Worm (Caenorhabditis elegans): ENCODE measurements around the gene pll-1.

Gene pll-1

DNA sequence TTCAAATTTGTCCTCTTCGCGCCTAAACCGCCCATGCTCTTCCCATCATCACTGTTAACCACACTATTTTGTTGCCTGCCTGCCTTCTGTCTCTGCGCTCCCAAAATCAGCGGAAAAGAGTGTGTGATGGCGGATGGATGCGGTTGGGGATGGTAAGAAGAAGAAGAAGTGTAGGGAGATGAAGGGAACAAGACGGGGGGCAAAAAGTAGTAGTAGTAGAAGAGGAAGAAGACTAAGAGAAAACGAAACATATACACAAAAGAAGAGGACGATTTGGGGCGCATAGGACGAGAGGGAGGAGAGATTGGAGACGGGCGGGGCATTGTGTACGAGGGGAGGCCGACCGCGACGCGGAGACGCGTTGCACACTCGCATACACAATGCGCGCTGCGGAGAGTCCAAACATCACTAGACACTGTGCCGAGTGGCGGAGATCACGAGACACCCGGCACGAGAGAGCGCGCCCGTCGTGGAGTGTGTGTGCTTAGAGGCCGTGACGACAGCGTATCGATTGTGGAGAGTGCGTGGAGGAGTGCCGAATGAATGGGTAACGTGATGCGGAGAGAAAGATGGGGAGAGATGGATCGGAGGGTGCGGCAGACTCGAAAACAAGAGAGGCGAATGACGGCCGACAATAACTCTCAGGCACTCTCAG is 16.1 kb upstream of the pll-1 start (continued):
- TF ChIP-seq unc-55 (GFP tag; optimal IDR thresholded peaks at IDR 0.05) (peak; percentile 27), ceh-6 (GFP tag; optimal IDR thresholded peaks at IDR 0.05) (peak; percentile 28), lin-11 (tag; optimal IDR thresholded peaks at IDR 0.05) (no peak), odd-2 (tag; optimal IDR thresholded peaks at IDR 0.05) (no peak), sox-4 (tag; optimal IDR thresholded peaks at IDR 0.05) (no peak), npax-4 (tag; optimal IDR thresholded peaks at IDR 0.05) (no peak), rnt-1 (tag; optimal IDR thresholded peaks at IDR 0.05) (peak; percentile 45), ceh-22 (tag; optimal IDR thresholded peaks at IDR 0.05) (no peak), ceh-24 (tag; optimal IDR thresholded peaks at IDR 0.05) (no peak), pax-1 (tag; optimal IDR thresholded peaks at IDR 0.05) (peak; percentile 83), ceh-45 (GFP tag; IDR thresholded peaks at IDR 0.05) (no peak), eyg-1 (tag; optimal IDR thresholded peaks at IDR 0.05) (peak; percentile 36), ceh-30 (tag; optimal IDR thresholded peaks at IDR 0.05) (peak; percentile 46), ahr-1 (tag; optimal IDR thresholded peaks at IDR 0.05) (no peak), tbx-7 (tag; optimal IDR thresholded peaks at IDR 0.05) (no peak), nhr-232 (tag; optimal IDR thresholded peaks at IDR 0.05) (no peak), T23F11.4 (GFP tag; optimal IDR thresholded peaks at IDR 0.05) (peak; percentile 21), fkh-6 (tag; optimal IDR thresholded peaks at IDR 0.05) (no peak), fax-1 (tag; optimal IDR thresholded peaks at IDR 0.05) (peak; percentile 3), ztf-16 (tag; optimal IDR thresholded peaks at IDR 0.05) (no peak), sox-2 (GFP tag; IDR thresholded peaks at IDR 0.05) (peak; percentile 34; the same call in 1 of the 2 replicates), ceh-48 (tag; optimal IDR thresholded peaks at IDR 0.05) (peak; percentile 90), ttx-3 (tag; optimal IDR thresholded peaks at IDR 0.05) (no peak), fkh-10 (GFP tag; optimal IDR thresholded peaks at IDR 0.05) (no peak), lim-6 (tag; optimal IDR thresholded peaks at IDR 0.05) (no peak), elt-2 (tag; optimal IDR thresholded peaks at IDR 0.05) (no peak), pha-2 (tag; optimal IDR thresholded peaks at IDR 0.05) (no peak), sdc-2 (tag; optimal IDR thresholded peaks at IDR 0.05) (peak; percentile 50), ref-2 (tag; optimal IDR thresholded peaks at IDR 0.05) (peak; percentile 81)

DNA sequence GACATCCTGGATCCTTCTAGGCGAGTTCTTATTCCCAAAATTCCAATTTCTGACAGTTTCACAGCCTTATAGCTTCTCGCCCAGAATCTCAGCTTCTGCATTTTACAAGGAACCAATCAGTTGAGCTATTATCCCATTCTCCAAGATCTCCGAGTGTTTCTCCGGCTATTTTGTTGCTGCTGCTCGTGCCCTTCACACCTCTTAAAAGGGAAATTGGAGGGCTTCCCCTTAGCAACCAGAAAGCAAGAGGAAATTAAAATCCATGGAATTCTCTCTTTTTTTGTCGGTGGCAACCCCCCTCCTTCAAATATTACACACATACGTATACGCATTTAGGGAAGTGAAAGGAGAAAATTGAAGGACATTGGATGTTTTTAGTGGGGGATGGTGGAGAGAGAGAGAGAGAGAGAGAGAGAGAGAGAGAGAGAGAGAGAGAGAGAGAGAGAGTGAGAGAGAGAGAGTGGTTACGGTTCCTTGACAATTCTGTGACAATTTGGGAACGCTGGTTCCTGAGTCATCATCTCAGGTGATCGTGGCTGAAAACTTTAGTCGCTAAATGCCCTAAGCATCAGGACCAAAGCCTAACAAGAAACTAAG is 13.8 kb upstream of the pll-1 start:
- TF ChIP-seq K02D7.2 (tag; optimal IDR thresholded peaks at IDR 0.05) (no peak), sdc-2 (tag; optimal IDR thresholded peaks at IDR 0.05) (no peak), nfya-1 (tag; optimal IDR thresholded peaks at IDR 0.05) (peak; percentile 25)

DNA sequence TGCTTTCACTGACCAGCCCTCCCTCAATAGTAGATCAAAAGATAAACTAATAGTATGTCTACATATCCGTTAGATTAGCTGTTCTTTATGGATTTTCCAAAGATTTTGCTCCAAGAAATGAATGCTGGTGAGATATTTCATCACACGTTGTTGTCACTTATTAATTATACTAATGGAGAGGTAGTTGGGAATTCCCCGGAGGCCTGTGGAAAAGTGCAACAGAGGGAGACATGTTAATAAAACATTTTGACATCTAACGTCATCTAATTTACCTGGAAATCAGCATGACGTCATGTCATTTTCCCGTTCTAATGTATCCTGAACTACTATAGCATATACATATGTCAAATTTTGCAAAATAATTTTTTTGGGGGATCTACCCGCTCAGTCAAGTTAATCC is 12.8 kb upstream of the pll-1 start:
- TF ChIP-seq ama-1 (optimal IDR thresholded peaks at IDR 0.05) (no peak), eyg-1 (tag; optimal IDR thresholded peaks at IDR 0.05) (no peak), rnt-1 (tag; optimal IDR thresholded peaks at IDR 0.05) (no peak), syd-9 (tag; optimal IDR thresholded peaks at IDR 0.05) (no peak), pha-4 (tag; optimal IDR thresholded peaks at IDR 0.05) (no peak), ztf-16 (tag; optimal IDR thresholded peaks at IDR 0.05) (no peak)

DNA sequence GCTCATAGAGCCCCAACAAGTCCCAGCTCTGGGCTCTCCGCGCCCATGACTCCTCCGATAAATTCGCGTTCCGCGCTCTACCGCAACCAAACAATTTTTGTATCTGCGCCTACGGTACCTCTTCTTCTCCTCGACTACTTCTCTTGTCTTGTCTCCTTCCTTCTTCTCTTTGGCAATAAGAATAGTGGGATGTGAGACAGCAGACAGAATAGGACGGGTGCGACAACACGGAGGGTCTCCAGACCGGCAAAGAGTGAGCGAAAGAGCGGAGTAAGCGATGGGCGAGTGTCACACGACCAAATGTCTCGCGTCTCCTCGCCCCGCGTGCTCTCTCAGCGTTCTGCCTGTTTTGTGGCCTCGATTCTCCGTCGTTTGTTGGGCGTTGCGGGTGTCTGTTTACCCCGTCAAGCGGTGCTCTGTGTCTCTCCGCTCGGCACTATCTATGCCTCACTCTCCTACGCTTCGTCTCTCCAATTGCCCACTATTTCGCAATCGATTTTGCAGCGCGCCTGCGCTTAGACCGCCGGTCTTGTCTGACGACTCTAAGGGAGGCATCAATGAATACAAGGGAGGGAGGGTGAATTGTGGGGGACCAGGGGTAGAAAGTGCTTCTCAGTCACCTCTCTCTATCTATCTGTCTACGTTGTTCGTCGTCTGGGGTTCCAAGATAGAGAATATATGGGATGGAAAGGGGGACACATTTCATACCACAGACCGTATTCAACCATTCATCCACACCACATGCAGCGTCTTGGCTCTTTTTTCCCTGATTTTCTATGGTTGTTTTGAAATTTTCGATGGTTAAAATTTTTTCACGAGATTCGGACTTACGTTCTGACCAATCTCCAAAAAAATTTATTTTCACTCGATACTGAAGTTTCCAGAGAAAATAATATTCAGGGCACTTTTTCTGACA is 10.9 kb upstream of the pll-1 start, which contains the start of gene gei-4:
Gene gei-4 (minus strand): TSS at position 256 of the 916 bp plus-strand sequence.
- TF ChIP-seq sox-4 (tag; optimal IDR thresholded peaks at IDR 0.05) (peak; percentile 7), sdc-2 (tag; optimal IDR thresholded peaks at IDR 0.05) (peak; percentile 53), ref-2 (tag; optimal IDR thresholded peaks at IDR 0.05) (peak; percentile 78), hlh-30 (tag; optimal IDR thresholded peaks at IDR 0.05; ENCODE audit: insufficient read depth) (peak; percentile 96), dve-1 (tag; optimal IDR thresholded peaks at IDR 0.05) (peak; percentile 2), ceh-30 (tag; optimal IDR thresholded peaks at IDR 0.05) (peak; percentile 31), K09A11.1 (tag; optimal IDR thresholded peaks at IDR 0.05; ENCODE audit: insufficient read depth) (peak; percentile 5), ceh-31 (tag; optimal IDR thresholded peaks at IDR 0.05) (peak; percentile 93), lin-11 (tag; optimal IDR thresholded peaks at IDR 0.05) (no peak), ceh-2 (tag; optimal IDR thresholded peaks at IDR 0.05) (peak; percentile 41), C08G9.2 (tag; optimal IDR thresholded peaks at IDR 0.05) (peak; percentile 45), sox-2 (GFP tag; IDR thresholded peaks at IDR 0.05) (peak; percentile 19; the same call in 1 of the 2 replicates), unc-55 (GFP tag; optimal IDR thresholded peaks at IDR 0.05) (peak; percentile 95), K02D7.2 (tag; optimal IDR thresholded peaks at IDR 0.05) (no peak), nfya-1 (tag; optimal IDR thresholded peaks at IDR 0.05) (peak; percentile 85), ceh-18 (tag; optimal IDR thresholded peaks at IDR 0.05) (peak; percentile 69), rnt-1 (tag; optimal IDR thresholded peaks at IDR 0.05) (peak; percentile 63), ceh-14 (tag; optimal IDR thresholded peaks at IDR 0.05) (peak; percentile 80), ceh-34 (tag; optimal IDR thresholded peaks at IDR 0.05) (peak; percentile 93), lim-6 (tag; optimal IDR thresholded peaks at IDR 0.05) (no peak)

Data from whole organism, late embryonic.